Worm (Caenorhabditis elegans) whole organism, midembryonic: ENCODE results near the gene nspc-16.

Source experiments
- cog-1 ChIP-seq: sonication (generic microtip); optimal IDR thresholded peaks from 2 replicates; lab custom pipeline; 2016; ENCODE audit warnings: missing genetic modification characterization, missing compliant biosample characterization
- flt-1 ChIP-seq: fragments of 200-800 bp; sonication (Bioruptor generic); IDR thresholded peaks from 2 replicates; pipeline ENCODE4 v1.3.6; 2022; ENCODE audit warnings: missing genetic modification characterization, missing compliant biosample characterization
- klf-2 ChIP-seq: fragments of 200-800 bp; sonication (Bioruptor generic); conservative IDR thresholded peaks from 2 replicates; pipeline ENCODE4 v1.3.6; 2022; ENCODE audit warnings: missing genetic modification reagents, missing genetic modification characterization, missing compliant biosample characterization
- tab-1 ChIP-seq: fragments of 200-800 bp; sonication (Bioruptor generic); IDR thresholded peaks from 2 replicates; pipeline ENCODE4 v1.3.6; 2022; ENCODE audit warnings: missing genetic modification characterization, missing compliant biosample characterization
- ztf-23 ChIP-seq: fragments of 200-800 bp; sonication (Bioruptor generic); IDR thresholded peaks from 2 replicates; pipeline ENCODE4 v1.3.6; 2022; ENCODE audit warnings: missing genetic modification reagents, missing genetic modification characterization, missing compliant biosample characterization

DNA sequence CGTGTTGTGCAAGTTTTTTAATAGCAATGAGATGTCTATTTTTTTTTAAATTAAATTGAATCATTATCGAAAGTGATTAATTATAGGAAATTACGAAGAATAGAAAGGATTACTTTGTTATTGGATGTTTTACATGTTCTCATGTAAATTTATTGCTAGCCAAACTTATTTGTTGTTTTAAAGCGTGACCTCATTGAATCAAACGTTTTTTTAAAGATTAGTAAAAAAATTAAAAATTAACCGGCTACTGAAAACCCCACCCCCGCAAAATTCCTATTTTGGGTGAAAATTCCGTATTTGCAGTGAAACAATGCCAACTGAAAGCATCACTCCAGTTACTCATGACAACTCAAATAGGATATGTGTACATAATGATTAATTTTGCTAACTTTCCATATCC, 38.5 kb upstream of the nspc-16 start, which contains the start of gene M163.8:
- no peak for TF ChIP-seq ztf-23 (GFP tag; lab: Robert Waterston, UW)
- no peak for TF ChIP-seq cog-1 (tag; lab: Kevin White, UChicago)
- TF ChIP-seq flt-1 (GFP tag; lab: Robert Waterston, UW), result no peak
- TF ChIP-seq tab-1, result no peak
- TF ChIP-seq klf-2, result no peak
